Worm (Caenorhabditis elegans): ENCODE data around the gene nlp-67.

nlp-67 gene

DNA sequence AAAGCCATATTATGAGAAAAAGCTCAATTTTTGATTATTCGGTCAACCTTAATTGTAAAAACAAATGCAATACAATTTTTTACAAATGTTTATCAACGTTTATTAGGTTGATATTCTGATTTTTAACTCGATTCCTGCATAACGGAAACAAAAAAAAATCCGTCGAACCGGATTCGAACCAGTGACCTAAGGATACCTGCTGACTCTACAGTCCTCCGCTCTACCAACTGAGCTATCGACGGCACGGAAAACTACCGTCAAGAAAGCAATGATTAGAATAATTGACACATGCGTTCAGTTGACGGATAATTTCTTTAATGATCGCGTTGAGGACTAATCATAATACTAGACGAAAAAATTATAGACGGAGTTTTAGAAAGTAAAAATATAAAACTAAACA is 24.5 kb downstream of the nlp-67 start (continued):
- TF ChIP-seq mdt-29 (GFP tag; IDR thresholded peaks at IDR 0.05) (no peak), T26A8.4 (GFP tag; IDR thresholded peaks at IDR 0.05) (no peak), unc-62 (GFP tag; optimal IDR thresholded peaks at IDR 0.05 in 1 of 2) (no peak), unc-62 (tag; optimal IDR thresholded peaks at IDR 0.05) (no peak), tag-97 (GFP tag; IDR thresholded peaks at IDR 0.05) (no peak)

DNA sequence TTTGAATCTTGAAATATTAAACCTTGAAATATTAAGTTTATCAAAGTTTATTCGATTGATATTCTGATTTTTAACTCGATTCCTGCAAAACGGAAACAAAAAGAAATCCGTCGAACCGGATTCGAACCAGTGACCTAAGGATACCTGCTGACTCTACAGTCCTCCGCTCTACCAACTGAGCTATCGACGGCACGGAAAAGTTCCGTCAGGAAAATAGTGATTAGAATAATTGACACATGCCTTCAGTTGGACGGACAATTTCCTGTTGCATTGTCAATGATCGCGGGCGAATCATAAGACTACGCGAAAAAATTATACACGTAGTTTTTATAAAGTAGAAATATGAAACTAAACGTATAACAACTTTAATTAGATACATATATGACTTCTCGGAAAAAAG is 25.0 kb downstream of the nlp-67 start:
- TF ChIP-seq lin-1 (GFP tag; IDR thresholded peaks at IDR 0.05) (no peak), lir-3 (tag; optimal IDR thresholded peaks at IDR 0.05) (no peak), jun-1 (tag; optimal IDR thresholded peaks at IDR 0.05) (no peak), nhr-41 (GFP tag; IDR thresholded peaks at IDR 0.05) (0 out of 2 replicates have a peak, but pooled peaks have one; percentile 9), lim-7 (GFP tag; IDR thresholded peaks at IDR 0.05) (peak; percentile 55), unc-62 (GFP tag; optimal IDR thresholded peaks at IDR 0.05 in 1 of 2) (peak in 1 of 2 experiments; percentile 27), unc-62 (tag; optimal IDR thresholded peaks at IDR 0.05) (no peak)

DNA sequence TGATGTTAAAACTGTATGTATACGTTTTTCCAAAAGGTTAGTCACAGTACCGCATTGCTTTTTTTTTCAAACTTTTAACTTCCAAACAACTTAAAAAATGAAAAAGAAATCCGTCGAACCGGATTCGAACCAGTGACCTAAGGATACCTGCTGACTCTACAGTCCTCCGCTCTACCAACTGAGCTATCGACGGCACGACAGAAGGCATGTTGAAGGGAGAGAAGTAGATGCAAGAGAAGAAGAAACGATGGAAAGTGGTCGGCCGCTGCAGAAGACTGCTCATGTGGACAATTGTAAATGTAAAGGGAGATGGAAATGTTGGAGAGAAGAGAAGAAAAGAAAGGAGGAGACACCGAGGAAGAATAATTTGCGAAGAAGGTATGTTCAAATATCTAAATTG is 25.5 kb downstream of the nlp-67 start:
- TF ChIP-seq nhr-111 (GFP tag; optimal IDR thresholded peaks at IDR 0.05): peak; percentile 66
- TF ChIP-seq ama-1 (optimal IDR thresholded peaks at IDR 0.05): no peak
- TF ChIP-seq set-16 (GFP tag; IDR thresholded peaks at IDR 0.05): peak; percentile 64
- peak; percentile 99 for TF ChIP-seq aha-1 (tag)
- peak; percentile 93 for TF ChIP-seq ceh-20 (GFP tag; IDR thresholded peaks at IDR 0.05)
- peak; percentile 92 for TF ChIP-seq rbr-2 (tag; optimal IDR thresholded peaks at IDR 0.05)
- peak; percentile 96 for TF ChIP-seq saeg-2 (GFP tag; IDR thresholded peaks at IDR 0.05)
- peak; percentile 89 for TF ChIP-seq dmd-6 (GFP tag; IDR thresholded peaks at IDR 0.05)
- TF ChIP-seq duxl-1 (tag; optimal IDR thresholded peaks at IDR 0.05; ENCODE audit: poor library complexity): peak; percentile 96
- no peak for TF ChIP-seq R02D3.7 (tag; optimal IDR thresholded peaks at IDR 0.05)
- TF ChIP-seq nhr-11 (tag; optimal IDR thresholded peaks at IDR 0.05): peak; percentile 53
- TF ChIP-seq zfp-2 (tag; optimal IDR thresholded peaks at IDR 0.05): peak; percentile 52
- peak; percentile 80 for TF ChIP-seq T20F7.1 (GFP tag; optimal IDR thresholded peaks at IDR 0.05)
- peak; percentile 89 for TF ChIP-seq zip-2 (tag; optimal IDR thresholded peaks at IDR 0.05)
- TF ChIP-seq ces-1 (GFP tag; optimal IDR thresholded peaks at IDR 0.05): peak; percentile 63
- TF ChIP-seq ceh-44 (GFP tag; IDR thresholded peaks at IDR 0.05): peak; percentile 85
- peak; percentile 87 for TF ChIP-seq lin-29 (GFP tag; IDR thresholded peaks at IDR 0.05)
- peak; percentile 2 to 59 for TF ChIP-seq unc-62 (GFP tag; optimal IDR thresholded peaks at IDR 0.05 in 1 of 2)
- no peak for TF ChIP-seq unc-62 (tag; optimal IDR thresholded peaks at IDR 0.05)
- TF ChIP-seq zip-11 (GFP tag; IDR thresholded peaks at IDR 0.05): peak; percentile 86
- peak; percentile 62 for TF ChIP-seq nhr-28 (tag; optimal IDR thresholded peaks at IDR 0.05)
- peak; percentile 90 for TF ChIP-seq ZK337.2 (GFP tag; IDR thresholded peaks at IDR 0.05)
- peak; percentile 97 for TF ChIP-seq dmd-8 (GFP tag; IDR thresholded peaks at IDR 0.05)
- TF ChIP-seq fos-1 (tag; optimal IDR thresholded peaks at IDR 0.05): no peak
- peak; percentile 90 for TF ChIP-seq lin-1 (GFP tag; IDR thresholded peaks at IDR 0.05)
- TF ChIP-seq mxl-3 (GFP tag; optimal IDR thresholded peaks at IDR 0.05): peak; percentile 75
- peak; percentile 91 for TF ChIP-seq F44E2.7 (GFP tag; IDR thresholded peaks at IDR 0.05)
- peak; percentile 99 for TF ChIP-seq egl-43 (GFP tag; IDR thresholded peaks at IDR 0.05)
- TF ChIP-seq dmd-9 (GFP tag; IDR thresholded peaks at IDR 0.05): peak; percentile 86
- TF ChIP-seq ceh-28 (tag; optimal IDR thresholded peaks at IDR 0.05): no peak
- TF ChIP-seq skn-1 (tag; optimal IDR thresholded peaks at IDR 0.05): no peak
- peak; percentile 45 for TF ChIP-seq sdz-12 (GFP tag; optimal IDR thresholded peaks at IDR 0.05)
- peak; percentile 91 for TF ChIP-seq F26F4.8 (GFP tag; conservative IDR thresholded peaks at IDR 0.05)
- TF ChIP-seq nhr-48 (tag; optimal IDR thresholded peaks at IDR 0.05): peak; percentile 76
- TF ChIP-seq unc-39 (tag; optimal IDR thresholded peaks at IDR 0.05): no peak
- peak; percentile 8 for TF ChIP-seq nhr-25 (tag; optimal IDR thresholded peaks at IDR 0.05; ENCODE audit: borderline replicate concordance, insufficient read depth)
- TF ChIP-seq hlh-11 (tag; optimal IDR thresholded peaks at IDR 0.05): peak; percentile 85
- TF ChIP-seq ZK546.5 (tag; optimal IDR thresholded peaks at IDR 0.05): no peak
- TF ChIP-seq daf-8 (GFP tag; IDR thresholded peaks at IDR 0.05): 0 out of 2 replicates have a peak, but pooled peaks have one; percentile 66
- TF ChIP-seq nhr-41 (GFP tag; IDR thresholded peaks at IDR 0.05): peak; percentile 70; the same call in 1 of the 2 replicates
- peak; percentile 31 for TF ChIP-seq snpc-4 (tag; optimal IDR thresholded peaks at IDR 0.05)
- TF ChIP-seq zfp-3 (GFP tag; conservative IDR thresholded peaks at IDR 0.05): peak; percentile 85

Data from whole organism, L4 larva.